Fruit fly (Drosophila melanogaster) whole organism, prepupa: Measurements from ENCODE around the gene hyx.

Experiments used
- Blimp-1 ChIP-seq: fragments of 200-800 bp; sonication (Bioruptor generic); optimal IDR thresholded peaks from 3 replicates; lab custom pipeline; 2017; ENCODE audit warnings: missing biosample characterization, missing genetic modification characterization, mild to moderate bottlenecking, moderate library complexity, missing genetic modification reagents
- CG11902 ChIP-seq: fragments of 200-800 bp; sonication (Bioruptor generic); optimal IDR thresholded peaks from 3 replicates; lab custom pipeline; 2016; ENCODE audit warnings: missing biosample characterization, missing genetic modification characterization
- CG15336 ChIP-seq: fragments of 200-800 bp; sonication (Bioruptor generic); IDR thresholded peaks from 2 replicates; pipeline ENCODE4 v1.3.6; 2022; ENCODE audit warnings: missing biosample characterization, missing genetic modification characterization
- CG3032 ChIP-seq: fragments of 200-800 bp; optimal IDR thresholded peaks from 2 replicates; lab custom pipeline; 2019; ENCODE audit warnings: missing biosample characterization, mild to moderate bottlenecking, missing genetic modification characterization, moderate library complexity
- CG31627 ChIP-seq: fragments of 200-800 bp; sonication (Bioruptor generic); optimal IDR thresholded peaks from 3 replicates; lab custom pipeline; 2016; ENCODE audit warnings: missing biosample characterization, missing genetic modification characterization
- CG6163 ChIP-seq: fragments of 200-800 bp; sonication (Bioruptor generic); IDR thresholded peaks from 3 replicates; pipeline ENCODE4 v1.3.6; 2022; ENCODE audit warnings: missing biosample characterization, missing genetic modification characterization
- CG6792 ChIP-seq: fragments of 200-800 bp; sonication (Bioruptor generic); optimal IDR thresholded peaks from 3 replicates; lab custom pipeline; 2016; ENCODE audit warnings: missing biosample characterization, missing genetic modification characterization
- CG6854 ChIP-seq: fragments of 200-800 bp; sonication (Bioruptor generic); optimal IDR thresholded peaks from 2 replicates; lab custom pipeline; 2017; ENCODE audit warnings: missing biosample characterization, mild to moderate bottlenecking, missing genetic modification characterization
- CG8119 ChIP-seq: fragments of 200-800 bp; sonication (Bioruptor generic); IDR thresholded peaks from 3 replicates; pipeline ENCODE4 v1.3.6; 2022; ENCODE audit warnings: missing biosample characterization, missing genetic modification characterization
- CG8319 ChIP-seq: fragments of 200-800 bp; sonication (Bioruptor generic); optimal IDR thresholded peaks from 3 replicates; lab custom pipeline; 2016; ENCODE audit warnings: missing biosample characterization, missing genetic modification characterization
- Eip78C ChIP-seq: fragments of 200-800 bp; sonication (Bioruptor generic); peaks from one replicate; lab custom pipeline; 2016; ENCODE audit warnings: missing biosample characterization, missing genetic modification characterization
- Eip93F ChIP-seq: fragments of 200-800 bp; sonication (Bioruptor generic); optimal IDR thresholded peaks from 2 replicates; lab custom pipeline; 2016; ENCODE audit warnings: missing biosample characterization, mild to moderate bottlenecking, missing genetic modification characterization
- Hr38 ChIP-seq: sonication (Bioruptor generic); optimal IDR thresholded peaks from 2 replicates; lab custom pipeline; 2016; ENCODE audit warnings: missing biosample characterization, missing genetic modification characterization
- Hr39 ChIP-seq: fragments of 200-800 bp; sonication (Bioruptor generic); optimal IDR thresholded peaks from 2 replicates; lab custom pipeline; 2016; ENCODE audit warnings: missing biosample characterization, missing genetic modification characterization
- Met ChIP-seq: fragments of 200-800 bp; sonication (Bioruptor generic); optimal IDR thresholded peaks from 3 replicates; lab custom pipeline; 2016; ENCODE audit warnings: missing biosample characterization, missing genetic modification characterization
- Sox14 ChIP-seq: fragments of 200-800 bp; sonication (Bioruptor generic); optimal IDR thresholded peaks from 3 replicates; lab custom pipeline; 2016; ENCODE audit warnings: missing biosample characterization, missing genetic modification characterization
- achi ChIP-seq: fragments of 200-800 bp; sonication (Bioruptor generic); optimal IDR thresholded peaks from 3 replicates; lab custom pipeline; 2016; ENCODE audit warnings: missing biosample characterization, missing genetic modification characterization
- acj6 ChIP-seq: fragments of 200-800 bp; sonication (Bioruptor generic); optimal IDR thresholded peaks from 3 replicates; lab custom pipeline; 2016; ENCODE audit warnings: missing biosample characterization, missing genetic modification characterization
- dac ChIP-seq: fragments of 200-800 bp; sonication (Bioruptor generic); optimal IDR thresholded peaks from 2 replicates; lab custom pipeline; 2017; ENCODE audit warnings: missing biosample characterization, mild to moderate bottlenecking, missing genetic modification characterization
- dsx ChIP-seq: fragments of 200-800 bp; optimal IDR thresholded peaks from 3 replicates; lab custom pipeline; 2019; ENCODE audit warnings: missing biosample characterization, mild to moderate bottlenecking, missing genetic modification characterization, moderate library complexity; ENCODE audit not compliant: poor library complexity, severe bottlenecking
- eg ChIP-seq: fragments of 200-800 bp; sonication (Bioruptor generic); IDR thresholded peaks from 3 replicates; pipeline ENCODE4 v1.3.6; 2022; ENCODE audit warnings: missing biosample characterization, missing genetic modification characterization
- esn ChIP-seq: fragments of 200-800 bp; sonication (Bioruptor generic); optimal IDR thresholded peaks from 2 replicates; lab custom pipeline; 2016; ENCODE audit warnings: missing biosample characterization, mild to moderate bottlenecking, missing genetic modification characterization, moderate library complexity
- fd59A ChIP-seq: fragments of 200-800 bp; sonication (Bioruptor generic); optimal IDR thresholded peaks from 2 replicates; lab custom pipeline; 2017; ENCODE audit warnings: missing biosample characterization, mild to moderate bottlenecking, missing genetic modification characterization, missing genetic modification reagents
- fd85E ChIP-seq: fragments of 200-800 bp; sonication (Bioruptor generic); optimal IDR thresholded peaks from 3 replicates; lab custom pipeline; 2016; ENCODE audit warnings: missing biosample characterization, missing genetic modification characterization
- fkh ChIP-seq: fragments of 200-800 bp; sonication (Bioruptor generic); optimal IDR thresholded peaks from 3 replicates; lab custom pipeline; 2017; ENCODE audit warnings: missing biosample characterization, mild to moderate bottlenecking, missing genetic modification characterization, moderate library complexity
- net ChIP-seq: fragments of 200-800 bp; sonication (Bioruptor generic); optimal IDR thresholded peaks from 3 replicates; lab custom pipeline; 2016; ENCODE audit warnings: missing biosample characterization, missing genetic modification characterization
- pdm3 ChIP-seq: fragments of 200-800 bp; sonication (Bioruptor generic); optimal IDR thresholded peaks from 3 replicates; lab custom pipeline; 2016; ENCODE audit warnings: missing biosample characterization, missing genetic modification characterization
- salr ChIP-seq, 2 experiments: fragments of 200-800 bp; sonication (Bioruptor generic); optimal IDR thresholded peaks; 3 replicates each; lab custom pipeline; 2016 to 2018; ENCODE audit warnings: missing biosample characterization in 2 of 2, missing genetic modification characterization in 2 of 2, mild to moderate bottlenecking in 1 of 2
- spab ChIP-seq: fragments of 200-800 bp; sonication (Bioruptor generic); optimal IDR thresholded peaks from 2 replicates; lab custom pipeline; 2017; ENCODE audit warnings: missing biosample characterization, mild to moderate bottlenecking, missing genetic modification characterization, missing genetic modification reagents
- ss ChIP-seq, 2 experiments: fragments of 200-800 bp; sonication (Bioruptor generic); optimal IDR thresholded peaks; 2 replicates in 1 of 2; 3 replicates in 1 of 2; lab custom pipeline; 2017 to 2018; ENCODE audit warnings: mild to moderate bottlenecking in 2 of 2, missing biosample characterization in 2 of 2, missing genetic modification characterization in 2 of 2, moderate library complexity in 1 of 2
- svp ChIP-seq: fragments of 200-800 bp; sonication (Bioruptor generic); peaks from one replicate; lab custom pipeline; 2016; ENCODE audit warnings: missing biosample characterization, missing genetic modification characterization

Gene hyx

DNA sequence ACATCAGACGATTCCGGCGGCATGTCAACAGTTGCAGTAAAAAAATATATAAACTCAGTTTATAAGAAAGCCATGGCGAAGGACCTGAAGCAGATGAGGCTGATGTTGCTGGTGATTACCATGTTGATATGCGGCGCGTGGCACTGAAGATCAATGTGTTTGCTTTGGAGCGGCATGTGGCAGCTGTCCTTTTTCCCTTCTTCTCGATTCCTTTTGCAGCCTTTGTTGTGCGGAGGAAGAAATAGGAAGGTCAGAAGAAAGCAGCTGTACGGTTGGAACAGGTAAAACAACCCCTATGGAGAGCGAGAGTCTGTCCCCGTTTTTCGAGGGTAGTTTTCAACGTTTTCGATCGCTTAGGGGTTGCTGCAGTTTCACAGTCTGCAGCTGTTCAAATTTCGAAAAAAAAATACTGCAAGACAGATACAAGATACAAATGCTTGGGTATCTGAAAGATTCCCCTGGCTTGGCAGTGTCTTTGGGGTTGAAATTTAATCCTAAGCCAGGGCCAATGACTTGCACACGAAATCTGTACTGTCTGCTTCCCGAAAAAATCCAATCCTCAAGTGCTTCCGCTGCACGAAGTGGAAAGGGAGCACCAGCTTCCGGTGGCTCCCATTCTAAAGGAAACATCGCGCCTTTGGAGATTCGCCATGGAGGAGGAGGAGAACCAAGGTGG is 13.6 kb upstream of the hyx start:
- no peak for TF ChIP-seq CG3032 (tag; lab: Kevin White, UChicago)
- no peak for TF ChIP-seq fd85E (GFP tag; lab: Kevin White, UChicago)
- TF ChIP-seq fkh = no peak
- no peak for TF ChIP-seq CG6792 (GFP tag; lab: Kevin White, UChicago)
- no peak for TF ChIP-seq CG31627 (GFP tag; lab: Kevin White, UChicago)
- TF ChIP-seq Hr39 (GFP tag; lab: Kevin White, UChicago) = no peak
- no peak for TF ChIP-seq CG8319 (GFP tag; lab: Kevin White, UChicago)
- no peak for TF ChIP-seq CG11902 (GFP tag; lab: Kevin White, UChicago)
- TF ChIP-seq svp (GFP tag; lab: Kevin White, UChicago) = no peak
- TF ChIP-seq acj6 (GFP tag; lab: Kevin White, UChicago) = no peak
- TF ChIP-seq esn (GFP tag; lab: Kevin White, UChicago) = no peak
- TF ChIP-seq dac (GFP tag; lab: Kevin White, UChicago) = no peak
- no peak for TF ChIP-seq Eip78C (GFP tag; lab: Kevin White, UChicago)
- TF ChIP-seq fd59A = no peak
- TF ChIP-seq CG8119 (GFP tag; lab: Robert Waterston, UW) = no peak
- no peak for TF ChIP-seq Eip93F (GFP tag; lab: Kevin White, UChicago)
- no peak for TF ChIP-seq salr (GFP tag; optimal IDR thresholded peaks at IDR 0.05; lab: Kevin White, UChicago)
- no peak for TF ChIP-seq CG15336 (GFP tag; lab: Robert Waterston, UW)

- TF ChIP-seq Hr38 (GFP tag; lab: Kevin White, UChicago) = no peak
- TF ChIP-seq pdm3 = no peak
- TF ChIP-seq spab (GFP tag; lab: Kevin White, UChicago) = no peak
- TF ChIP-seq Sox14 (GFP tag; lab: Kevin White, UChicago) = no peak
- TF ChIP-seq fkh = no peak
- TF ChIP-seq Eip78C (GFP tag; lab: Kevin White, UChicago) = no peak
- TF ChIP-seq net (GFP tag; lab: Kevin White, UChicago) = no peak
- TF ChIP-seq CG6854 = no peak
- TF ChIP-seq ss (GFP tag; optimal IDR thresholded peaks at IDR 0.05; lab: Kevin White, UChicago) = no peak
- TF ChIP-seq salr (GFP tag; optimal IDR thresholded peaks at IDR 0.05; lab: Kevin White, UChicago) = no peak
- TF ChIP-seq dac (GFP tag; lab: Kevin White, UChicago) = no peak
- no peak for TF ChIP-seq achi (GFP tag; lab: Kevin White, UChicago)
- TF ChIP-seq Blimp-1 (GFP tag; lab: Kevin White, UChicago) = no peak
- TF ChIP-seq CG8119 (GFP tag; lab: Robert Waterston, UW) = no peak
Observed at dm6 chr3R:9027082-9027481, 11.5 kb upstream of the hyx start.

dm6 chr3R:9028690-9029089 is 9.9 kb upstream of the hyx start:
- peak; percentile 31 for TF ChIP-seq fkh
- TF ChIP-seq Eip78C (GFP tag; lab: Kevin White, UChicago) = no peak

DNA sequence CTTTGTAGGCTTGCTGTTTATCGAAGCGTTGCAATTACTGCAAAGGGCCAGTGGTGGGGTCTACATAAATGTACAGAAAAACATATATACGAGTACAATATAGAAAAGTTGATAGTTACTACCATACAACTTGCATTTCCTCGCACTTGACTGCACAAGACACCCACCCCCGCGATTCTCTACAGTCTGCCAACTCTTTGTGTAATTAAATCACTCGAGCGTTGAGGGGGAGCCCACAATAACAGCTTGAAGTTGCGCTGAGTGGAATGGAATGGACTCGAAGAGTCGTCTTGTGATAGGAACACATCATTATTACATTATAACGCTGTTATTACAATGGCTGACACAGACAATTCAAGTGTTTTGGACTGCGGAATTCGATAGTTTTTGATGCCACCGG is 9.1 kb upstream of the hyx start:
- TF ChIP-seq eg (GFP tag; lab: Robert Waterston, UW) (no peak), Met (GFP tag; lab: Kevin White, UChicago) (no peak), Sox14 (GFP tag; lab: Kevin White, UChicago) (peak; percentile 11), ss (GFP tag; optimal IDR thresholded peaks at IDR 0.05; lab: Kevin White, UChicago) (no peak), Eip78C (GFP tag; lab: Kevin White, UChicago) (peak; percentile 37), dsx (GFP tag; lab: Kevin White, UChicago) (peak; percentile 26), Blimp-1 (GFP tag; lab: Kevin White, UChicago) (no peak), CG6163 (GFP tag; lab: Robert Waterston, UW) (no peak), CG8319 (GFP tag; lab: Kevin White, UChicago) (no peak)
- TF ChIP-seq, all 60 proteins: peak for 3
